Fruit fly (Drosophila melanogaster): ENCODE data around the gene ebi.

dm6 chr2L:366876-367275 lies 48.0 kb upstream of the ebi start:
- TF ChIP-seq CTCF (optimal IDR thresholded peaks at IDR 0.05): no peak
- no peak for TF ChIP-seq CG8478 (optimal IDR thresholded peaks at IDR 0.05)
